Worm (Caenorhabditis elegans) whole organism, L4/young adult: ENCODE results near the gene ipla-2.

Experiments used
- W03F9.2 ChIP-seq: fragments of 150-350 bp; optimal IDR thresholded peaks from 2 replicates; lab custom pipeline; 2014; ENCODE audit warnings: missing biosample characterization, missing genetic modification characterization
- him-1 ChIP-seq: sonication (generic microtip); optimal IDR thresholded peaks from 2 replicates; lab custom pipeline; 2016; ENCODE audit warnings: missing genotype, missing genetic modification reagents, missing genetic modification characterization, missing compliant biosample characterization

DNA sequence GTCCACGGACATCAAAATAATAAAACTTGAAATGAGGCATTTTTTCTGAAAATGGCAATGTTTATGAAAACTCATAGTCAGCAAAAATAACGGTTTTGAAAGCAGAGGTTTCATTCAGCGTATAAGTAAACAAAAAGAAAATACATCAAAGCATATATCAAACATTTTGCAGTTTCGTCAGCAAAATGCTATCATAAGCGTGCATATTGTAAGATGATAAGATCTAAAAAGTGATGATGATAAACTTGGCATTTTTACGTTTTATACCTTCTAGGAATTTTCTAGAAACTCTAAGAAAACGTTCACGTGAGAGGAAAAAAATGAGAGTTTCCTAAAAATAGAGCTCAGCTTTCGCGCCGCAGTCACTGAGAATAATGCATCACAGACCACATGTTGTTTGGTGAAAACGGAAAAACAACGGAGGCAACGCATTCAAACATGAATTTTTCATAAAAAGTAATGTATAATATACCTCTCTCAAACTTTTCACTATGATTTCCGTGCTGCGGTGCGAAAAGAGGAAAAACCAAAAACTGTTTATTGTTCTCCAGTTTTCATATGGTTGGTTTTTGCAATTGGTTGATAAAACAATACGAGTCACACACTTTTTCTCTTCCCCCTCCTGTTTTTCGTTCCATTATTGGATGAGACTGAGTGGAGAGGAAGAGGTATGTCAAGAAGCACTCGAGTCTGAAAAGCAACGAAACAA lies 25.2 kb upstream of the ipla-2 start, which contains the start of the genes gst-36 and R07B1.5:
- TF ChIP-seq W03F9.2 (tag; lab: Kevin White, UChicago): no peak
- TF ChIP-seq him-1: no peak
